Worm (Caenorhabditis elegans) whole organism, late embryonic: ENCODE data around the gene F26F4.8.
A peak's percentile ranks its signal among the peaks of the same experiment; 100 is the strongest.

ENCODE experiments used
- C08G9.2 ChIP-seq: sonication (generic microtip); optimal IDR thresholded peaks from 2 replicates; lab custom pipeline; 2016; ENCODE audit warnings: mild to moderate bottlenecking, missing genetic modification characterization, moderate library complexity, missing compliant biosample characterization
- F13H6.1 ChIP-seq: sonication (generic microtip); optimal IDR thresholded peaks from 2 replicates; lab custom pipeline; 2016; ENCODE audit warnings: missing genetic modification characterization, missing compliant biosample characterization
- K09A11.1 ChIP-seq: sonication (generic microtip); optimal IDR thresholded peaks from 2 replicates; lab custom pipeline; 2017; ENCODE audit warnings: antibody characterized with exemption, mild to moderate bottlenecking, missing genetic modification characterization, missing compliant biosample characterization; ENCODE audit not compliant: insufficient read depth
- ahr-1 ChIP-seq: sonication (generic microtip); optimal IDR thresholded peaks from 2 replicates; lab custom pipeline; 2016; ENCODE audit warnings: missing genetic modification characterization, missing compliant biosample characterization
- ama-1 ChIP-seq: fragments of 150-350 bp; optimal IDR thresholded peaks from 2 replicates; lab custom pipeline; 2014
- ceh-14 ChIP-seq: sonication (generic microtip); optimal IDR thresholded peaks from 2 replicates; lab custom pipeline; 2016; ENCODE audit warnings: missing genotype, missing genetic modification characterization, missing compliant biosample characterization
- ceh-18 ChIP-seq: sonication (generic microtip); optimal IDR thresholded peaks from 2 replicates; lab custom pipeline; 2016; ENCODE audit warnings: missing genetic modification characterization, missing compliant biosample characterization
- ceh-19 ChIP-seq: fragments of 200-800 bp; sonication (Bioruptor generic); optimal IDR thresholded peaks from 2 replicates; lab custom pipeline; 2018; ENCODE audit warnings: mild to moderate bottlenecking, missing genetic modification characterization, missing compliant biosample characterization
- ceh-2 ChIP-seq: sonication (generic microtip); optimal IDR thresholded peaks from 2 replicates; lab custom pipeline; 2016; ENCODE audit warnings: missing genotype, missing genetic modification characterization, missing compliant biosample characterization
- ceh-31 ChIP-seq: sonication (generic microtip); optimal IDR thresholded peaks from 2 replicates; lab custom pipeline; 2016; ENCODE audit warnings: missing genetic modification characterization, missing compliant biosample characterization
- ceh-34 ChIP-seq: sonication (generic microtip); optimal IDR thresholded peaks from 2 replicates; lab custom pipeline; 2016; ENCODE audit warnings: mild to moderate bottlenecking, missing genetic modification characterization, missing compliant biosample characterization
- ceh-48 ChIP-seq: sonication (generic microtip); optimal IDR thresholded peaks from 2 replicates; lab custom pipeline; 2016; ENCODE audit warnings: missing genetic modification characterization, inconsistent platforms, missing compliant biosample characterization
- ceh-9 ChIP-seq: sonication (generic microtip); optimal IDR thresholded peaks from 2 replicates; lab custom pipeline; 2016; ENCODE audit warnings: mild to moderate bottlenecking, missing genetic modification characterization, inconsistent platforms, missing compliant biosample characterization
- che-1 ChIP-seq: sonication (generic microtip); optimal IDR thresholded peaks from 2 replicates; lab custom pipeline; 2016; ENCODE audit warnings: mild to moderate bottlenecking, missing genetic modification characterization, missing compliant biosample characterization
- elt-2 ChIP-seq: sonication (generic microtip); optimal IDR thresholded peaks from 2 replicates; lab custom pipeline; 2016; ENCODE audit warnings: missing genetic modification reagents, missing genetic modification characterization, missing compliant biosample characterization
- elt-4 ChIP-seq: sonication (generic microtip); optimal IDR thresholded peaks from 2 replicates; lab custom pipeline; 2016; ENCODE audit warnings: missing genetic modification characterization, missing compliant biosample characterization
- ets-4 ChIP-seq: sonication (generic microtip); optimal IDR thresholded peaks from 2 replicates; lab custom pipeline; 2016; ENCODE audit warnings: missing genetic modification characterization, missing compliant biosample characterization
- eyg-1 ChIP-seq: sonication (generic microtip); optimal IDR thresholded peaks from 2 replicates; lab custom pipeline; 2016; ENCODE audit warnings: missing genotype, missing genetic modification characterization, missing compliant biosample characterization
- fax-1 ChIP-seq: sonication (generic microtip); optimal IDR thresholded peaks from 2 replicates; lab custom pipeline; 2016; ENCODE audit warnings: missing genotype, missing genetic modification characterization, missing compliant biosample characterization
- fkh-6 ChIP-seq: sonication (generic microtip); optimal IDR thresholded peaks from 2 replicates; lab custom pipeline; 2016; ENCODE audit warnings: missing genetic modification characterization, missing compliant biosample characterization
- gmeb-2 ChIP-seq: sonication (generic microtip); optimal IDR thresholded peaks from 2 replicates; lab custom pipeline; 2016; ENCODE audit warnings: missing genetic modification characterization, inconsistent platforms, missing compliant biosample characterization
- hlh-13 ChIP-seq: fragments of 200-800 bp; sonication (Bioruptor generic); optimal IDR thresholded peaks from 2 replicates; lab custom pipeline; 2018; ENCODE audit warnings: mild to moderate bottlenecking, missing genetic modification characterization, missing compliant biosample characterization
- hlh-30 ChIP-seq: sonication (generic microtip); optimal IDR thresholded peaks from 2 replicates; lab custom pipeline; 2017; ENCODE audit warnings: antibody characterized with exemption, missing genetic modification characterization, missing compliant biosample characterization; ENCODE audit not compliant: insufficient read depth
- hlh-8 ChIP-seq: sonication (generic microtip); optimal IDR thresholded peaks from 2 replicates; lab custom pipeline; 2016; ENCODE audit warnings: missing genotype, missing genetic modification characterization, missing compliant biosample characterization
- lim-6 ChIP-seq: sonication (generic microtip); optimal IDR thresholded peaks from 2 replicates; lab custom pipeline; 2016; ENCODE audit warnings: missing genetic modification characterization, missing compliant biosample characterization
- lin-11 ChIP-seq: fragments of 200-800 bp; sonication (Bioruptor generic); optimal IDR thresholded peaks from 2 replicates; lab custom pipeline; 2018; ENCODE audit warnings: mild to moderate bottlenecking, missing genetic modification characterization, missing compliant biosample characterization
- madf-2 ChIP-seq: sonication (generic microtip); optimal IDR thresholded peaks from 2 replicates; lab custom pipeline; 2017; ENCODE audit warnings: missing genetic modification characterization, missing compliant biosample characterization
- mec-3 ChIP-seq: sonication (generic microtip); optimal IDR thresholded peaks from 2 replicates; lab custom pipeline; 2016; ENCODE audit warnings: borderline replicate concordance, missing genetic modification characterization, missing compliant biosample characterization
- nfya-1 ChIP-seq: sonication (generic microtip); optimal IDR thresholded peaks from 2 replicates; lab custom pipeline; 2017; ENCODE audit warnings: missing genetic modification characterization, mild to moderate bottlenecking, missing compliant biosample characterization, antibody characterized with exemption, moderate library complexity
- nhr-11 ChIP-seq: fragments of 150-350 bp; optimal IDR thresholded peaks from 2 replicates; lab custom pipeline; 2014; ENCODE audit warnings: missing biosample characterization, missing genetic modification characterization
- nhr-232 ChIP-seq: sonication (generic microtip); optimal IDR thresholded peaks from 2 replicates; lab custom pipeline; 2016; ENCODE audit warnings: missing genetic modification characterization, missing compliant biosample characterization
- npax-4 ChIP-seq: sonication (generic microtip); optimal IDR thresholded peaks from 2 replicates; lab custom pipeline; 2016; ENCODE audit warnings: missing genetic modification characterization, missing compliant biosample characterization
- pax-1 ChIP-seq: fragments of 150-350 bp; optimal IDR thresholded peaks from 2 replicates; lab custom pipeline; 2014; ENCODE audit warnings: missing biosample characterization, missing genetic modification characterization
- pros-1 ChIP-seq: fragments of 150-350 bp; optimal IDR thresholded peaks from 2 replicates; lab custom pipeline; 2014; ENCODE audit warnings: missing biosample characterization, missing genetic modification reagents, missing genetic modification characterization
- ref-2 ChIP-seq: sonication (generic microtip); optimal IDR thresholded peaks from 2 replicates; lab custom pipeline; 2016; ENCODE audit warnings: missing genetic modification characterization, missing compliant biosample characterization
- rnt-1 ChIP-seq: sonication (generic microtip); optimal IDR thresholded peaks from 2 replicates; lab custom pipeline; 2016; ENCODE audit warnings: missing genetic modification characterization, missing compliant biosample characterization
- sdc-2 ChIP-seq: sonication (generic microtip); optimal IDR thresholded peaks from 2 replicates; lab custom pipeline; 2016; ENCODE audit warnings: missing genotype, missing genetic modification characterization, missing compliant biosample characterization
- syd-9 ChIP-seq: sonication (generic microtip); optimal IDR thresholded peaks from 2 replicates; lab custom pipeline; 2016; ENCODE audit warnings: mild to moderate bottlenecking, missing genetic modification characterization, moderate library complexity, missing compliant biosample characterization
- tbx-2 ChIP-seq: sonication (generic microtip); optimal IDR thresholded peaks from 2 replicates; lab custom pipeline; 2016; ENCODE audit warnings: missing genetic modification characterization, missing compliant biosample characterization
- tbx-7 ChIP-seq: sonication (generic microtip); optimal IDR thresholded peaks from 2 replicates; lab custom pipeline; 2016; ENCODE audit warnings: missing genotype, missing genetic modification characterization, missing compliant biosample characterization
- unc-42 ChIP-seq: sonication (generic microtip); optimal IDR thresholded peaks from 2 replicates; lab custom pipeline; 2016; ENCODE audit warnings: missing genotype, missing genetic modification characterization, missing compliant biosample characterization
- unc-86 ChIP-seq: sonication (generic microtip); optimal IDR thresholded peaks from 2 replicates; lab custom pipeline; 2016; ENCODE audit warnings: missing genetic modification characterization, missing compliant biosample characterization
- zip-5 ChIP-seq: sonication (generic microtip); optimal IDR thresholded peaks from 2 replicates; lab custom pipeline; 2016; ENCODE audit warnings: missing genetic modification characterization, missing compliant biosample characterization
- ztf-16 ChIP-seq: sonication (generic microtip); optimal IDR thresholded peaks from 2 replicates; lab custom pipeline; 2017; ENCODE audit warnings: missing genetic modification characterization, missing compliant biosample characterization

F26F4.8 gene

DNA sequence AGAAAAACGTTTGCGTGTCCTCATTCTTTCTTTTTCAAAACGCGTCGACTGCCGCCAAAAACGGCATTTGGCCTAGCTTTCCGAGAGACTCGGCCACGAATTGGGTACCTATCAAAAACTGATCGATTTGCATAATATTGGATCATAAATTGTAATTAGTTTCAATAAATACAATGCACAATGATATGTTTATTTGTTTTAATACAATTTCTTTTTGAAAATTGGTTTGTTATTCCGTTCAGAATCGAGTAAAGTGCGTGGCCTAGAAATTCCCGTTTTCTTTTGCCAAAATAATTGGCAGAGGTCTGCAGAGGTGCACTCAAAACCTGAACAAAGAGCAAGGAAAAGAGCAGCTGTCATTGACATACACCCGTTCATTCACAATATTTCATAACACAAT is at the start of gene F26F4.8:
F26F4.8 (minus strand) TSS at position 69 of the 400 bp plus-strand sequence.
- TF ChIP-seq ama-1 (lab: Kevin White, UChicago) (no peak), fkh-6 (tag; lab: Kevin White, UChicago) (peak; percentile 40), ceh-19 (GFP tag; lab: Kevin White, UChicago) (no peak), tbx-2 (tag; lab: Kevin White, UChicago) (peak; percentile 85), hlh-30 (tag; lab: Kevin White, UChicago) (no peak), madf-2 (tag; lab: Kevin White, UChicago) (no peak), che-1 (tag; lab: Kevin White, UChicago) (no peak), nhr-11 (tag; lab: Kevin White, UChicago) (no peak), pros-1 (tag; lab: Kevin White, UChicago) (no peak), ceh-18 (tag; lab: Kevin White, UChicago) (peak; percentile 6), lin-11 (tag; lab: Kevin White, UChicago) (no peak), gmeb-2 (tag; lab: Kevin White, UChicago) (no peak), elt-2 (peak; percentile 62), unc-42 (tag; lab: Kevin White, UChicago) (peak; percentile 20), fax-1 (tag; lab: Kevin White, UChicago) (peak; percentile 51), sdc-2 (tag; lab: Kevin White, UChicago) (peak; percentile 54), ceh-34 (tag; lab: Kevin White, UChicago) (peak; percentile 15), rnt-1 (tag; lab: Kevin White, UChicago) (peak; percentile 46), ceh-48 (tag; lab: Kevin White, UChicago) (no peak), ref-2 (peak; percentile 51), zip-5 (tag; lab: Kevin White, UChicago) (peak; percentile 75), tbx-7 (tag; lab: Kevin White, UChicago) (peak; percentile 85), nhr-232 (no peak), C08G9.2 (tag; lab: Kevin White, UChicago) (peak; percentile 90), nfya-1 (tag; lab: Kevin White, UChicago) (no peak), npax-4 (no peak), unc-86 (tag; lab: Kevin White, UChicago) (peak; percentile 10), eyg-1 (tag; lab: Kevin White, UChicago) (peak; percentile 7), ceh-31 (peak; percentile 92), ahr-1 (peak; percentile 24), syd-9 (no peak), K09A11.1 (tag; lab: Kevin White, UChicago) (no peak), ets-4 (tag; lab: Kevin White, UChicago) (peak; percentile 88), pax-1 (tag; lab: Kevin White, UChicago) (no peak), F13H6.1 (tag; lab: Kevin White, UChicago) (peak; percentile 37), ceh-2 (peak; percentile 93), lim-6 (tag; lab: Kevin White, UChicago) (peak; percentile 43), hlh-8 (tag; lab: Kevin White, UChicago) (peak; percentile 89), ztf-16 (peak; percentile 1), ceh-14 (tag; lab: Kevin White, UChicago) (peak; percentile 14), mec-3 (tag; lab: Kevin White, UChicago) (peak; percentile 79), elt-4 (tag; lab: Kevin White, UChicago) (no peak), ceh-9 (no peak), hlh-13 (no peak)
- TF ChIP-seq, all 69 proteins: peak for 25

DNA sequence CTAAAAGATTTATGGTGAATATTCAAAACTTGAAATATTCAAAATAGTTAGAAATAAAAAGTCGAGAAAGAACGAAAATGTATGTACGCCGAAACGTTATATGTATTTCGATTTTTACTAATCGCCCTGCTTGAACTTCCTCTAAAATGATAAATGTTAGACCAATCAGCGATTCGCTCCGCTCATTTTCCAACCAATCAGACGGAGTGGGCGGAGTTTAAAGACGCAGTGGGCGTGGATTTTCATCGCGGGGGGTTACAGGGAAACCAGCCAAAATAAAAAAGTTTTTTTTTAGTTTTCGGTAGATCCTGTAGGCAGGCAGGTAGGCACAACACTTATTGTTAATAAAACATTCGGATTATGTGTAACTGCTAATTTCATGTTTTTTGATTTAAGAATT is 47.7 kb upstream of the F26F4.8 start:
- TF ChIP-seq nfya-1 (tag; lab: Kevin White, UChicago), result peak; percentile 90
- no peak for TF ChIP-seq F13H6.1 (tag; lab: Kevin White, UChicago)
